Worm (Caenorhabditis elegans) whole organism, late embryonic: ENCODE results near the gene mdt-26.

Experiments used
- C08G9.2 ChIP-seq: sonication (generic microtip); optimal IDR thresholded peaks from 2 replicates; lab custom pipeline; 2016; ENCODE audit warnings: mild to moderate bottlenecking, missing genetic modification characterization, moderate library complexity, missing compliant biosample characterization
- Y22D7AL.16 ChIP-seq: sonication (generic microtip); optimal IDR thresholded peaks from 2 replicates; lab custom pipeline; 2016; ENCODE audit warnings: missing genetic modification characterization, missing compliant biosample characterization
- ama-1 ChIP-seq: fragments of 150-350 bp; optimal IDR thresholded peaks from 2 replicates; lab custom pipeline; 2014
- ceh-24 ChIP-seq: sonication (generic microtip); optimal IDR thresholded peaks from 2 replicates; lab custom pipeline; 2016; ENCODE audit warnings: mild to moderate bottlenecking, missing genetic modification characterization, missing compliant biosample characterization
- ceh-30 ChIP-seq: fragments of 150-350 bp; optimal IDR thresholded peaks from 2 replicates; lab custom pipeline; 2014; ENCODE audit warnings: missing biosample characterization, missing genetic modification characterization
- ceh-31 ChIP-seq: sonication (generic microtip); optimal IDR thresholded peaks from 2 replicates; lab custom pipeline; 2016; ENCODE audit warnings: missing genetic modification characterization, missing compliant biosample characterization
- ceh-48 ChIP-seq: sonication (generic microtip); optimal IDR thresholded peaks from 2 replicates; lab custom pipeline; 2016; ENCODE audit warnings: missing genetic modification characterization, inconsistent platforms, missing compliant biosample characterization
- ceh-6 ChIP-seq: fragments of 200-800 bp; sonication (Bioruptor generic); optimal IDR thresholded peaks from 2 replicates; lab custom pipeline; 2018; ENCODE audit warnings: mild to moderate bottlenecking, missing genetic modification characterization, missing compliant biosample characterization
- dve-1 ChIP-seq: sonication (generic microtip); optimal IDR thresholded peaks from 2 replicates; lab custom pipeline; 2017; ENCODE audit warnings: antibody characterized with exemption, mild to moderate bottlenecking, missing genetic modification characterization, missing compliant biosample characterization
- elt-2 ChIP-seq: sonication (generic microtip); optimal IDR thresholded peaks from 2 replicates; lab custom pipeline; 2016; ENCODE audit warnings: missing genetic modification reagents, missing genetic modification characterization, missing compliant biosample characterization
- eyg-1 ChIP-seq: sonication (generic microtip); optimal IDR thresholded peaks from 2 replicates; lab custom pipeline; 2016; ENCODE audit warnings: missing genotype, missing genetic modification characterization, missing compliant biosample characterization
- fkh-6 ChIP-seq: sonication (generic microtip); optimal IDR thresholded peaks from 2 replicates; lab custom pipeline; 2016; ENCODE audit warnings: missing genetic modification characterization, missing compliant biosample characterization
- gmeb-2 ChIP-seq: sonication (generic microtip); optimal IDR thresholded peaks from 2 replicates; lab custom pipeline; 2016; ENCODE audit warnings: missing genetic modification characterization, inconsistent platforms, missing compliant biosample characterization
- hlh-30 ChIP-seq: sonication (generic microtip); optimal IDR thresholded peaks from 2 replicates; lab custom pipeline; 2017; ENCODE audit warnings: antibody characterized with exemption, missing genetic modification characterization, missing compliant biosample characterization; ENCODE audit not compliant: insufficient read depth
- lim-6 ChIP-seq: sonication (generic microtip); optimal IDR thresholded peaks from 2 replicates; lab custom pipeline; 2016; ENCODE audit warnings: missing genetic modification characterization, missing compliant biosample characterization
- madf-2 ChIP-seq: sonication (generic microtip); optimal IDR thresholded peaks from 2 replicates; lab custom pipeline; 2017; ENCODE audit warnings: missing genetic modification characterization, missing compliant biosample characterization
- mec-3 ChIP-seq: sonication (generic microtip); optimal IDR thresholded peaks from 2 replicates; lab custom pipeline; 2016; ENCODE audit warnings: borderline replicate concordance, missing genetic modification characterization, missing compliant biosample characterization
- nhr-11 ChIP-seq: fragments of 150-350 bp; optimal IDR thresholded peaks from 2 replicates; lab custom pipeline; 2014; ENCODE audit warnings: missing biosample characterization, missing genetic modification characterization
- nhr-232 ChIP-seq: sonication (generic microtip); optimal IDR thresholded peaks from 2 replicates; lab custom pipeline; 2016; ENCODE audit warnings: missing genetic modification characterization, missing compliant biosample characterization
- npax-4 ChIP-seq: sonication (generic microtip); optimal IDR thresholded peaks from 2 replicates; lab custom pipeline; 2016; ENCODE audit warnings: missing genetic modification characterization, missing compliant biosample characterization
- odd-2 ChIP-seq: sonication (generic microtip); optimal IDR thresholded peaks from 2 replicates; lab custom pipeline; 2017; ENCODE audit warnings: antibody characterized with exemption, mild to moderate bottlenecking, missing genetic modification characterization, missing compliant biosample characterization
- pat-9 ChIP-seq: fragments of 200-800 bp; sonication (Bioruptor generic); optimal IDR thresholded peaks from 2 replicates; lab custom pipeline; 2018; ENCODE audit warnings: mild to moderate bottlenecking, missing genetic modification characterization, moderate library complexity, missing compliant biosample characterization
- ref-2 ChIP-seq: sonication (generic microtip); optimal IDR thresholded peaks from 2 replicates; lab custom pipeline; 2016; ENCODE audit warnings: missing genetic modification characterization, missing compliant biosample characterization
- syd-9 ChIP-seq: sonication (generic microtip); optimal IDR thresholded peaks from 2 replicates; lab custom pipeline; 2016; ENCODE audit warnings: mild to moderate bottlenecking, missing genetic modification characterization, moderate library complexity, missing compliant biosample characterization
- tbx-7 ChIP-seq: sonication (generic microtip); optimal IDR thresholded peaks from 2 replicates; lab custom pipeline; 2016; ENCODE audit warnings: missing genotype, missing genetic modification characterization, missing compliant biosample characterization
- unc-3 ChIP-seq, 2 experiments: fragments of 200-800 bp in 1 of 2; sonication (Bioruptor generic) in 1 of 2; sonication (generic microtip) in 1 of 2; conservative IDR thresholded peaks in 1 of 2; optimal IDR thresholded peaks in 1 of 2; 2 replicates each; pipeline versions ENCODE4 v1.3.6 to Lab custom; 2016 to 2022; ENCODE audit warnings: missing compliant biosample characterization in 2 of 2, missing genetic modification characterization in 2 of 2, missing genetic modification reagents in 1 of 2
- unc-42 ChIP-seq: sonication (generic microtip); optimal IDR thresholded peaks from 2 replicates; lab custom pipeline; 2016; ENCODE audit warnings: missing genotype, missing genetic modification characterization, missing compliant biosample characterization
- unc-55 ChIP-seq: sonication (generic microtip); optimal IDR thresholded peaks from 2 replicates; lab custom pipeline; 2017; ENCODE audit warnings: missing biosample characterization, missing genetic modification reagents, missing genetic modification characterization

The mdt-26 gene

DNA sequence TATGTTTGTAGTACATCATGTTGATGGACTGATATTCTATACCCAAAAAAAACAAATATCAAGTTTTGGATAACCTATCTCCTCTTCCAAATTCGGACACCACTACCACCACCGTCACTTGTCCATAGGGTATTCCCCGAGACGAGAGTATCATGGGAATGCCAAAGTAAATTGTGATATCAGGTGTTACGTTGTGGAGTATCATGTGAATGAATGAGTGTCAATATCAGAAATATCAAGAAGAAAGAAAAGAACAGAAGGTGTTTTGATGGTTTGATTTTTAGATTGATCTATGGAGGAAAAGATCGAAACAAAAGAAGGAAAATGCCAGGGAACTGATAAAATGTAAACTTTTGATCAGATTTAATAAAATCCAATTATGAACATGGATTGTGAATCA is 37.3 kb downstream of the mdt-26 start:
- TF ChIP-seq elt-2 (peak; percentile 29), ref-2 (no peak)

DNA sequence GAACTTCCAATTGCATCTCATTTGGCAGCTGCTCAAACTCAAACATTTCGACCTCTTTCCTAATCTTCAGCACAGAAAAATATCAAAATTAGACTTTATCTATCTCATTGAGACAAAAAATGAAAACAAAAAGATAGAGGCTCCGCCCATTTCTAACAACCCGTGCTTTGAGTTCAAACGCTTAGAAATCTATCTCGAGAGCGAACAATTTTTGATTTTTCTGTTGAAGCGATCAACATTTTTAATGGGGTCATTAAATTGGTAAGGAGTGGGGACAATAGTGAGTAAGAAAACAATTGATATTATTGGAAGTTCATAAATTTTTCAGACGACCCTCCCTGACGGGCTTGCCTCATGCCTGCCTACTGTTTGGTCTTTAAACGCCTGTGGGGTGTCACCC is 37.9 kb downstream of the mdt-26 start, which contains the start of the genes C25H3.10 and C25H3.1:
Gene C25H3.10, minus strand, starts transcription at position 101 of the 400 bp plus-strand sequence.
Gene C25H3.1, plus strand, starts transcription at position 203 of the 400 bp plus-strand sequence.
- no peak for TF ChIP-seq ceh-6 (GFP tag; lab: Kevin White, UChicago)
- no peak for TF ChIP-seq ceh-24 (tag; lab: Kevin White, UChicago)
- TF ChIP-seq npax-4 (tag; lab: Kevin White, UChicago): no peak
- no peak for TF ChIP-seq unc-3 (GFP tag; conservative IDR thresholded peaks at IDR 0.05; lab: Robert Waterston, UW)
- no peak for TF ChIP-seq unc-3 (tag; optimal IDR thresholded peaks at IDR 0.05; lab: Kevin White, UChicago)
- TF ChIP-seq eyg-1: no peak
- TF ChIP-seq Y22D7AL.16 (tag; lab: Kevin White, UChicago): no peak
- TF ChIP-seq ref-2: no peak
- TF ChIP-seq, all 69 proteins: peak for 0

DNA sequence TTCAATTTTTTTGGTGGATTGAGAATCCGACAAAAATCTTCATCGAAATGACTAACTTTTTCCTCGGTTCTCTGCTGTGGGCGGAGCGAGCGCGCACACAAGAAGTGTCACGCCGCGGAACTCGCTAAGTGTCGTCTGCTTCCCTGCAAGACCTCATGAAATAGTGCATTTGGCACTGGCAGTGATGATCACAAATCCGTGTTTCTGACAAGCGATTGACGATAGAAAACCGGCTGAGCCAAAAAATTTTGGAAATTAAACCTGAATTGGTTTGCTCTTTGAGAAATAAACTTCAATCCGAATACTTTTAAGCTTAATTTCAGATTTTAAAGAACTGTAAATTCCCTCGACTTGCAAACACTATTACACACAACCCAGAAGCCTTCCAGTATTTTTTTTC is 40.5 kb downstream of the mdt-26 start:
- peak; percentile 15 for TF ChIP-seq hlh-30
- peak; percentile 21 for TF ChIP-seq elt-2
- no peak for TF ChIP-seq C08G9.2 (tag; lab: Kevin White, UChicago)
- peak; percentile 39 for TF ChIP-seq dve-1
- TF ChIP-seq ama-1 (lab: Kevin White, UChicago): peak; percentile 66
- TF ChIP-seq madf-2 (tag; lab: Kevin White, UChicago): no peak

DNA sequence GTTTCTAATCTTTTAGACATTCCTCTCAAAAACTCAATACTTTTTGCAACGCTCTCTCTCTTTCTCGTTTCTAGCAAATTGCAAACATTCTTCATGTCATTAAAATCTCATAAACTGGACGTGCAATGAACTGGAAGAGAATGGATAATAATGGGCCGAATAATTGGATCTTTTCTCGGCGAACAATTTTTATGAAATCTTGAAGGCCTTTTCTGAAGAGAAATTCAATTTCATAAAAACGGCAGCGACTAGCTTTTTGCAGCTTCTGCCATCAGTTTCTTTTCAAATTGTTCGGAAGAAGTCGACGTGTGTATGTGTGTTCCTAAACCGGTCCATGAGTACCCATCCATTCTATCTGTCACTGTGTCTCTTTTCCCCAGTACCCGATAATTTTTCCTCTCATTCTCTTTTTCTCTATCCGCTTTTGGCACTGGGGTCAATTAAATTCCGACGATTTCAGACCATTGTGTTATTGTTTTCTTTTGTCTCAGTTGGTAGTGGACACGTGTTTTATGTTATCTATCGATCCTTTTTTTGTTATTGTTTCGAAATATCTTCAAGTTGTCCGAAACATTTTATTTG is 41.7 kb downstream of the mdt-26 start:
- TF ChIP-seq ceh-31: peak; percentile 62
- TF ChIP-seq fkh-6 (tag; lab: Kevin White, UChicago): no peak
- TF ChIP-seq unc-42: peak; percentile 49

DNA sequence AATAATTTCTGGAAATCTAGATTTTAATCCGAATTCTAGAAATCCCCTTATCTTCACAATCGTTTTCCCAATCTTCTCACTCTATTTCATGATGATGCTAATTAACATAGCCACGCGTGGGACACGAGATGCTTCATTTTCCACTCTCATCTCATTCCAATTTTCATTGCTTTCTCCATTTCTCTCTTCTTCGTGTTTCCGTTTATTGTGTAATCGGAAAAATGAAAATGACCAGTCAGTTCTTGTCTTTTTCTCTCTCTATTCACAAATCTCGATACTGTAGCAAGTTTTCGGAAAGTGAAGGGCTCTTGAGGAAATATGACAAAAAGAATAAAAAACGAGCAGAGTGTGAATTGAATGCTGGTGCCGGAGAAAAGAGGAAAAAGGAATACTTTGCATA is 43.5 kb downstream of the mdt-26 start:
- TF ChIP-seq nhr-11 (tag; lab: Kevin White, UChicago) (no peak), fkh-6 (tag; lab: Kevin White, UChicago) (no peak), lim-6 (tag; lab: Kevin White, UChicago) (no peak), pat-9 (no peak), nhr-232 (tag; lab: Kevin White, UChicago) (no peak)

DNA sequence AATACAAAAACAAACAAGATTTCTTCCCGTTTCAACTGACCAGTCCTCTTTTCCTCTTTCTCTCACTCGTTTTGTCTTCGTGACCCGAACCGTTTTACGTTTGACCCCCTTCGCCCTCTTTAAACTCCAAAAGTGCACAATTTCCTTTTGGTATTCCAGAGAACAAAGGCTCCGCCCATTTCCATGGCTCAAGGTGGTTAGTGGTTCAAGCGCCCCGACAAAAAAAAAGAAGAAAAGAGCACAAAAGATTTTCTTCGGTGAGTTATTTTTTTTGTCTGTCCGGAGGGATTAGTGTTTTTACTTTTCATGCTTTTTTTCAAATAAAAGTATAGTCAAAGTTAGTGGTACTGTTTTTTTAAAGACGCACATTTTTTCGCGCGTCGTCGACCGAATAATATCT is 46.6 kb downstream of the mdt-26 start, which contains the start of gene osta-2:
Gene osta-2, plus strand, starts transcription at position 160 of the 400 bp plus-strand sequence.
- TF ChIP-seq tbx-7 (tag; lab: Kevin White, UChicago) (no peak), mec-3 (no peak), ceh-48 (tag; lab: Kevin White, UChicago) (no peak), syd-9 (tag; lab: Kevin White, UChicago) (no peak), gmeb-2 (tag; lab: Kevin White, UChicago) (no peak), unc-3 (GFP tag; conservative IDR thresholded peaks at IDR 0.05; lab: Robert Waterston, UW) (no peak), unc-3 (tag; optimal IDR thresholded peaks at IDR 0.05; lab: Kevin White, UChicago) (no peak), unc-55 (GFP tag; lab: Kevin White, UChicago) (no peak)

DNA sequence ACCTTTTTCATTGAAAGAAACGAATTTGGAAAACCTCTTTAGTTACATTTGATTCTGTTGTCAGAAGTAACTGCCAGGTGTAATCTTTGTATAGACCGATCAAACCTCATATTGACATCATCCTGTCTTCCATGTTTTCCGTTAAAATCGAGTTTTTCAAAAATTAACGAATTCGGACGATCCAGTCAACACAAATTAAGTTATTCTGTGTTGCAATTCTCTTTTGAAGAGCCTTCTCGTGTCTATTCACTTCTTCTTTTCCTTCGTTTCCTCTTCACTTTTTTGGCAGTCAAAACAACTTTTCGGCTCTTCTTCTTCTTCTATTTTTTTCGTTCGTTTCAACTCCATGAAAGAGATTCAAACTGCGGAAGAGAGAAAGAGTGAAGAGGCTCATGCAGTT is 47.2 kb downstream of the mdt-26 start:
- TF ChIP-seq lim-6 (tag; lab: Kevin White, UChicago): no peak
- peak; percentile 90 for TF ChIP-seq unc-42
- TF ChIP-seq ceh-30 (tag; lab: Kevin White, UChicago): no peak
- no peak for TF ChIP-seq tbx-7 (tag; lab: Kevin White, UChicago)
- no peak for TF ChIP-seq odd-2 (tag; lab: Kevin White, UChicago)
